Worm (Caenorhabditis elegans): ENCODE data around the gene spp-20.

Gene spp-20

ce11 chrV:6548309-6548708 lies 9.7 kb downstream of the spp-20 start:
- no peak for TF ChIP-seq cog-1 (tag; optimal IDR thresholded peaks at IDR 0.05)
- no peak for TF ChIP-seq flt-1 (GFP tag; IDR thresholded peaks at IDR 0.05)
- TF ChIP-seq med-1 (GFP tag; optimal IDR thresholded peaks at IDR 0.05; ENCODE audit: insufficient read depth), result no peak
- no peak for TF ChIP-seq ztf-29 (GFP tag; IDR thresholded peaks at IDR 0.05)
- TF ChIP-seq klf-2 (GFP tag; conservative IDR thresholded peaks at IDR 0.05), result no peak
- TF ChIP-seq tab-1 (GFP tag; IDR thresholded peaks at IDR 0.05), result no peak
- no peak for TF ChIP-seq ref-1 (GFP tag; conservative IDR thresholded peaks at IDR 0.05)
- TF ChIP-seq ztf-23 (GFP tag; IDR thresholded peaks at IDR 0.05), result no peak
- no peak for TF ChIP-seq T22C8.4 (GFP tag; IDR thresholded peaks at IDR 0.05)

- no peak for TF ChIP-seq cog-1 (tag; optimal IDR thresholded peaks at IDR 0.05)
- TF ChIP-seq flt-1 (GFP tag; IDR thresholded peaks at IDR 0.05), result no peak
- no peak for TF ChIP-seq klf-2 (GFP tag; conservative IDR thresholded peaks at IDR 0.05)
These were observed 11.4 kb downstream of the spp-20 start, which contains the start of gene dre-1 for ce11 chrV:6546450-6547171. Gene dre-1, minus strand, starts transcription at chrV:6546500.

ce11 chrV:6544999-6545398 lies 13.0 kb downstream of the spp-20 start:
- TF ChIP-seq ztf-23 (GFP tag; IDR thresholded peaks at IDR 0.05) (no peak), ref-1 (GFP tag; conservative IDR thresholded peaks at IDR 0.05) (no peak), flt-1 (GFP tag; IDR thresholded peaks at IDR 0.05) (0 out of 2 replicates have a peak, but pooled peaks have one; percentile 6), T22C8.4 (GFP tag; IDR thresholded peaks at IDR 0.05) (no peak), cog-1 (tag; optimal IDR thresholded peaks at IDR 0.05) (no peak), tab-1 (GFP tag; IDR thresholded peaks at IDR 0.05) (no peak), ztf-29 (GFP tag; IDR thresholded peaks at IDR 0.05) (no peak)

DNA sequence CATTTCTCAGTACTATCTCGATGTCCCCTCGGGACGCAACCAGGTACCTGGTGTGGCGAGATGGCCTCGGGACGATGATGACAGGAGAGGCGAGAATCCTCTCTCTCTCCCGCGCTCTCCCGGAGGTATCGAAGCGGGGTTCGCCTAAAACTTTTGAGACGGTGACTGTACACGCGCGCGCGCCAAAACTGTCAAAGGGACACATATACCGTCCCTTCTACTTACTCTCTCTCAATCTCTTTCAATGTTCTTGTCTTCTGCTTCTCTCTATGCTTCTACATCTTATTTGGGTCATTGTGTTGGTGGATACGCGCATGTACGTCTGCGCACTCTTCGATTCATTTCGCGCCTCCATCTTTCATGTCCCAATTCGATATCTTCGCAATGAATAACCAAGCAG lies 16.1 kb downstream of the spp-20 start:
- TF ChIP-seq T22C8.4 (GFP tag; IDR thresholded peaks at IDR 0.05) (no peak), ztf-23 (GFP tag; IDR thresholded peaks at IDR 0.05) (0 out of 2 replicates have a peak, but pooled peaks have one; percentile 19), ref-1 (GFP tag; conservative IDR thresholded peaks at IDR 0.05) (no peak), flt-1 (GFP tag; IDR thresholded peaks at IDR 0.05) (no peak), klf-2 (GFP tag; conservative IDR thresholded peaks at IDR 0.05) (no peak), cog-1 (tag; optimal IDR thresholded peaks at IDR 0.05) (peak; percentile 21)

ce11 chrV:6538323-6538722 lies 19.7 kb downstream of the spp-20 start:
- TF ChIP-seq flt-1 (GFP tag; IDR thresholded peaks at IDR 0.05), result 0 out of 2 replicates have a peak, but pooled peaks have one; percentile 42
- no peak for TF ChIP-seq ztf-23 (GFP tag; IDR thresholded peaks at IDR 0.05)

- TF ChIP-seq ztf-23 (GFP tag; IDR thresholded peaks at IDR 0.05) (no peak), tab-1 (GFP tag; IDR thresholded peaks at IDR 0.05) (no peak), T22C8.4 (GFP tag; IDR thresholded peaks at IDR 0.05) (no peak), ref-1 (GFP tag; conservative IDR thresholded peaks at IDR 0.05) (no peak), klf-2 (GFP tag; conservative IDR thresholded peaks at IDR 0.05) (no peak), med-1 (GFP tag; optimal IDR thresholded peaks at IDR 0.05; ENCODE audit: insufficient read depth) (no peak), flt-1 (GFP tag; IDR thresholded peaks at IDR 0.05) (no peak)
These were observed 25.0 kb downstream of the spp-20 start, which contains the start of gene hpo-26 for ce11 chrV:6533030-6533429. Gene hpo-26, minus strand, starts transcription at chrV:6533060.

DNA sequence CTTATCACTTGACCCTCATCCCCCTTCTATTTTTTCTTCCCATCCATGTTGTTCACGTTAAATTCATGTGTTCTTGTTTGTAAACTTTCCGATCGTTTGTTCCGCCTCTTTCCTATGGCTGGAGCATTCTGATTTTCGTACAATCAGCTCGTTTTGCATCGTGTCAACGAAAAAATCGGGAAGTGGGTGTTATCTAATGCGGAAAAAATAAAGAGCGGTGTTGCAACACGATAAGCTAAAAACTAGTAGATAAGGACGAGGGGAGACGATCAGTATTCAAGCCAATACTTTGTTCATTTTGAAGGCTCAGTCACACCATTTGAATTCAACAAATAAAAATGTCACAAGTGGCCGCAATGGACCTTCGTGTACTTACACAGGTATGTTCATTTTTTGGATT lies 33.2 kb downstream of the spp-20 start, which contains the start of gene acs-1:
Gene acs-1, plus strand, starts transcription at position 233 of the 400 bp plus-strand sequence.
- no peak for TF ChIP-seq tab-1 (GFP tag; IDR thresholded peaks at IDR 0.05)
- TF ChIP-seq ztf-29 (GFP tag; IDR thresholded peaks at IDR 0.05), result no peak
- TF ChIP-seq flt-1 (GFP tag; IDR thresholded peaks at IDR 0.05), result no peak
- no peak for TF ChIP-seq med-1 (GFP tag; optimal IDR thresholded peaks at IDR 0.05; ENCODE audit: insufficient read depth)
- no peak for TF ChIP-seq cog-1 (tag; optimal IDR thresholded peaks at IDR 0.05)
- TF ChIP-seq klf-2 (GFP tag; conservative IDR thresholded peaks at IDR 0.05), result no peak
- no peak for TF ChIP-seq ref-1 (GFP tag; conservative IDR thresholded peaks at IDR 0.05)
- TF ChIP-seq T22C8.4 (GFP tag; IDR thresholded peaks at IDR 0.05), result no peak
- TF ChIP-seq ztf-23 (GFP tag; IDR thresholded peaks at IDR 0.05), result no peak

DNA sequence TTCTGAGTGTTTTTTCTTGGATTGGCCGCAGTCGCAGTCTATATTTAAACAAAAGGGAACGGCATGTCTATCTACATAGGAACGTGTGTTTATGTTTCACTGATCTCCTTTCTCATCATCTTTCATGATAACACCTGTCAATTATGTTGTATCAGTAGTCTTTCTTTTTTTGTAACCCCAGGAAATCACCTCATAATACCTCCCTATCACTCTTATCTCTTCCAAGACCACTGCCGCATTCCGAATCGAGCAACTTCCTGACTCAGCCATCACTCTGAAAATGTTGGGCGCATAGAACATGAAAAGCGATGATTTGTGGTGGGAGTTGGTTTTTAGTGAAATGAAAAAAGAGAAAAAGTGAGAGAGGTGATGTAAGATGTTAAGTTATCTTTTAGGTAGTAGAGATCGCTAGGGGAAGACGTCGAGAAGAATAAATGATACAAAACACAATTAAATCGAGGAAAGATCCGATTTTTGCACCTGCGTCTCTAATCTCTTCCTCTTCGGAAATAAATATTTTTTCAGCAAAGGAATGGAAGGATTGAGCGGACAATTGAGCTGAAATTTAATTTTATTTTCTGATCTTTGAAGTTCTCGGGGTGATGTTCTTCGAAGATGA lies 35.0 kb downstream of the spp-20 start:
- no peak for TF ChIP-seq ztf-23 (GFP tag; IDR thresholded peaks at IDR 0.05)
- TF ChIP-seq T22C8.4 (GFP tag; IDR thresholded peaks at IDR 0.05), result no peak
- TF ChIP-seq ref-1 (GFP tag; conservative IDR thresholded peaks at IDR 0.05), result no peak
- no peak for TF ChIP-seq tab-1 (GFP tag; IDR thresholded peaks at IDR 0.05)
- no peak for TF ChIP-seq ztf-29 (GFP tag; IDR thresholded peaks at IDR 0.05)
- TF ChIP-seq flt-1 (GFP tag; IDR thresholded peaks at IDR 0.05), result no peak
- no peak for TF ChIP-seq med-1 (GFP tag; optimal IDR thresholded peaks at IDR 0.05; ENCODE audit: insufficient read depth)
- TF ChIP-seq klf-2 (GFP tag; conservative IDR thresholded peaks at IDR 0.05), result no peak

ce11 chrV:6520385-6521080 lies 37.5 kb downstream of the spp-20 start, which contains the start of the genes F46E10.2 and F46E10.18:
Gene F46E10.2, plus strand, starts transcription at chrV:6520435.
Gene F46E10.18, plus strand, starts transcription at chrV:6521030.
- TF ChIP-seq T22C8.4 (GFP tag; IDR thresholded peaks at IDR 0.05) (no peak), klf-2 (GFP tag; conservative IDR thresholded peaks at IDR 0.05) (no peak), ref-1 (GFP tag; conservative IDR thresholded peaks at IDR 0.05) (no peak), cog-1 (tag; optimal IDR thresholded peaks at IDR 0.05) (no peak), ztf-23 (GFP tag; IDR thresholded peaks at IDR 0.05) (no peak), med-1 (GFP tag; optimal IDR thresholded peaks at IDR 0.05; ENCODE audit: insufficient read depth) (no peak), tab-1 (GFP tag; IDR thresholded peaks at IDR 0.05) (no peak), ztf-29 (GFP tag; IDR thresholded peaks at IDR 0.05) (no peak), flt-1 (GFP tag; IDR thresholded peaks at IDR 0.05) (no peak)

- TF ChIP-seq med-1 (GFP tag; optimal IDR thresholded peaks at IDR 0.05; ENCODE audit: insufficient read depth), result no peak
- TF ChIP-seq ztf-29 (GFP tag; IDR thresholded peaks at IDR 0.05), result no peak
- TF ChIP-seq klf-2 (GFP tag; conservative IDR thresholded peaks at IDR 0.05), result no peak
- no peak for TF ChIP-seq ref-1 (GFP tag; conservative IDR thresholded peaks at IDR 0.05)
- TF ChIP-seq tab-1 (GFP tag; IDR thresholded peaks at IDR 0.05), result no peak
- TF ChIP-seq ztf-23 (GFP tag; IDR thresholded peaks at IDR 0.05), result no peak
- TF ChIP-seq flt-1 (GFP tag; IDR thresholded peaks at IDR 0.05), result no peak
- TF ChIP-seq T22C8.4 (GFP tag; IDR thresholded peaks at IDR 0.05), result no peak
- TF ChIP-seq cog-1 (tag; optimal IDR thresholded peaks at IDR 0.05), result no peak
These were observed 39.9 kb downstream of the spp-20 start, which contains the start of gene F46E10.3 for ce11 chrV:6518225-6518396. Gene F46E10.3, plus strand, starts transcription at chrV:6518297.
